Worm (Caenorhabditis elegans): Measurements from ENCODE around the gene F15E6.3.

DNA sequence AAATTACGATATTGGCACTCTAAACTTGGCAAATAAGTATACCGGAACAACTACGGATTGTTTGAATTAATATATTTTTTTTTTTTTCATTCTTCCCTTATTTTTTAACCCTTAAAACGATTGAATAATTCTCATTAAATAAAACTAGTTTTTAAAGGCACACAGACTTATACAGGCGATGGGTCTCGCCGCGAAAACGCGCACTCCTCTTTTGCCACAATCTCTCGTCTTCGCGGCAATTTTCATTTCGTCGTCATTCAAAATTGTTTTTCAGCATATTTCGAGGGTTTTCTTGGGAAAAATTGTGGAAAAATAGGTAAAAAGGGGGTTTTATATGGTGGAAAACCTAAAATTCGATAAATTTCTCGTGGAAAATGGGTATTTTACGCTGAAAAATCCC, 47.4 kb upstream of the F15E6.3 start:
- TF ChIP-seq klf-2 (GFP tag; conservative IDR thresholded peaks at IDR 0.05) (no peak), T22C8.4 (GFP tag; IDR thresholded peaks at IDR 0.05) (no peak), cog-1 (tag; optimal IDR thresholded peaks at IDR 0.05) (no peak), ref-1 (GFP tag; conservative IDR thresholded peaks at IDR 0.05) (no peak), ztf-29 (GFP tag; IDR thresholded peaks at IDR 0.05) (no peak), med-1 (GFP tag; optimal IDR thresholded peaks at IDR 0.05; ENCODE audit: insufficient read depth) (no peak), tab-1 (GFP tag; IDR thresholded peaks at IDR 0.05) (no peak), flt-1 (GFP tag; IDR thresholded peaks at IDR 0.05) (no peak)
